Worm (Caenorhabditis elegans): ENCODE measurements around the gene srx-105.

ce11 chrII:3673493-3673892, 27.7 kb downstream of the srx-105 start, which contains the start of gene sea-1:
- TF ChIP-seq eor-1 (tag; optimal IDR thresholded peaks at IDR 0.05) (no peak), ZK546.5 (tag; optimal IDR thresholded peaks at IDR 0.05) (no peak), aly-2 (tag; optimal IDR thresholded peaks at IDR 0.05) (no peak), snpc-4 (tag; optimal IDR thresholded peaks at IDR 0.05) (no peak), fos-1 (tag; optimal IDR thresholded peaks at IDR 0.05) (no peak), fkh-10 (GFP tag; optimal IDR thresholded peaks at IDR 0.05) (no peak), nhr-28 (tag; optimal IDR thresholded peaks at IDR 0.05) (no peak), jun-1 (tag; optimal IDR thresholded peaks at IDR 0.05) (no peak), elt-2 (tag; optimal IDR thresholded peaks at IDR 0.05) (no peak), pqm-1 (tag; optimal IDR thresholded peaks at IDR 0.05) (no peak), nhr-237 (tag; optimal IDR thresholded peaks at IDR 0.05) (no peak), zag-1 (tag; optimal IDR thresholded peaks at IDR 0.05) (no peak)

Measured in whole organism, L3 larva.